Fruit fly (Drosophila melanogaster): ENCODE results near the gene osp.

The osp gene

dm6 chr2L:14571673-14572461, 117.3 kb downstream of the osp start:
- no peak for TF ChIP-seq noc (tag; optimal IDR thresholded peaks at IDR 0.05)

dm6 chr2L:14570843-14571242, 118.3 kb downstream of the osp start:
- no peak for TF ChIP-seq noc (tag; optimal IDR thresholded peaks at IDR 0.05)

dm6 chr2L:14570129-14570528, 119.0 kb downstream of the osp start:
- TF ChIP-seq noc (tag; optimal IDR thresholded peaks at IDR 0.05): no peak

- no peak for TF ChIP-seq noc (tag; optimal IDR thresholded peaks at IDR 0.05)
Observed at dm6 chr2L:14569301-14569700, 119.8 kb downstream of the osp start.

- no peak for TF ChIP-seq noc (tag; optimal IDR thresholded peaks at IDR 0.05)
Observed at dm6 chr2L:14568507-14569104, 120.5 kb downstream of the osp start.

- TF ChIP-seq noc (tag; optimal IDR thresholded peaks at IDR 0.05): no peak
Observed at dm6 chr2L:14563626-14564025, 125.5 kb downstream of the osp start, which contains the start of gene CG3473. Gene CG3473, minus strand, starts transcription at chr2L:14563726.

dm6 chr2L:14562320-14562719, 126.8 kb downstream of the osp start:
- TF ChIP-seq noc (tag; optimal IDR thresholded peaks at IDR 0.05): peak; percentile 42

dm6 chr2L:14558818-14559405, 130.2 kb downstream of the osp start:
- peak; percentile 58 for TF ChIP-seq noc (tag; optimal IDR thresholded peaks at IDR 0.05)

- no peak for TF ChIP-seq noc (tag; optimal IDR thresholded peaks at IDR 0.05)
Observed at dm6 chr2L:14557743-14558142, 131.4 kb downstream of the osp start.

dm6 chr2L:14556811-14557210, 132.3 kb downstream of the osp start:
- TF ChIP-seq noc (tag; optimal IDR thresholded peaks at IDR 0.05): no peak

- TF ChIP-seq noc (tag; optimal IDR thresholded peaks at IDR 0.05): no peak
Observed at dm6 chr2L:14556224-14556623, 132.9 kb downstream of the osp start.

dm6 chr2L:14554592-14554887, 134.6 kb downstream of the osp start:
- no peak for TF ChIP-seq noc (tag; optimal IDR thresholded peaks at IDR 0.05)

- no peak for TF ChIP-seq noc (tag; optimal IDR thresholded peaks at IDR 0.05)
Observed at dm6 chr2L:14553868-14554591, 135.1 kb downstream of the osp start.

dm6 chr2L:14552819-14553218, 136.3 kb downstream of the osp start:
- TF ChIP-seq noc (tag; optimal IDR thresholded peaks at IDR 0.05): no peak

- no peak for TF ChIP-seq noc (tag; optimal IDR thresholded peaks at IDR 0.05)
Observed at dm6 chr2L:14552141-14552748, 136.9 kb downstream of the osp start.

All from whole organism, larva.